Fruit fly (Drosophila melanogaster) whole organism, embryonic: Measurements from ENCODE around the gene CG15891.

ENCODE experiments used
- BEAF-32 ChIP-seq: fragments of 200-800 bp; sonication (Bioruptor generic); optimal IDR thresholded peaks from 3 replicates; lab custom pipeline; 2017; ENCODE audit warnings: missing biosample characterization, missing genetic modification characterization, mild to moderate bottlenecking, moderate library complexity, missing genetic modification reagents
- Bgb ChIP-seq: fragments of 200-800 bp; sonication (Bioruptor generic); IDR thresholded peaks from 2 replicates; pipeline ENCODE4 v1.3.6; 2022; ENCODE audit warnings: missing biosample characterization, missing genetic modification characterization; ENCODE audit not compliant: partially characterized antibody
- Blimp-1 ChIP-seq: fragments of 200-800 bp; sonication (Bioruptor generic); optimal IDR thresholded peaks from 3 replicates; lab custom pipeline; 2018; ENCODE audit warnings: missing biosample characterization, missing genetic modification characterization, mild to moderate bottlenecking, moderate library complexity, missing genetic modification reagents
- CG12391 ChIP-seq: fragments of 200-800 bp; sonication (Bioruptor generic); optimal IDR thresholded peaks from 3 replicates; lab custom pipeline; 2018; ENCODE audit warnings: missing biosample characterization, mild to moderate bottlenecking, missing genetic modification characterization, moderate library complexity
- CG13287 ChIP-seq: fragments of 200-800 bp; sonication (Bioruptor generic); IDR thresholded peaks from 2 replicates; pipeline ENCODE4 v1.3.6; 2022; ENCODE audit warnings: missing biosample characterization, missing genetic modification characterization; ENCODE audit not compliant: partially characterized antibody
- CG14710 ChIP-seq: fragments of 200-800 bp; sonication (Bioruptor generic); optimal IDR thresholded peaks from 3 replicates; lab custom pipeline; 2019; ENCODE audit warnings: missing biosample characterization, mild to moderate bottlenecking, missing genetic modification characterization, moderate library complexity
- CG15514 ChIP-seq: fragments of 200-800 bp; sonication (Bioruptor generic); optimal IDR thresholded peaks from 3 replicates; lab custom pipeline; 2017; ENCODE audit warnings: missing biosample characterization, missing genetic modification characterization, mild to moderate bottlenecking, moderate library complexity, missing genetic modification reagents
- CG16813 ChIP-seq: fragments of 200-800 bp; sonication (Bioruptor generic); IDR thresholded peaks from 3 replicates; pipeline ENCODE4 v1.3.6; 2022; ENCODE audit warnings: missing biosample characterization, missing genetic modification characterization; ENCODE audit not compliant: partially characterized antibody
- CG1832 ChIP-seq: fragments of 200-800 bp; sonication (Bioruptor generic); optimal IDR thresholded peaks from 2 replicates; lab custom pipeline; 2017; ENCODE audit warnings: missing biosample characterization, mild to moderate bottlenecking, missing genetic modification characterization, inconsistent platforms
- CG2116 ChIP-seq: fragments of 200-800 bp; sonication (Bioruptor generic); optimal IDR thresholded peaks from 3 replicates; lab custom pipeline; 2018; ENCODE audit warnings: missing biosample characterization, mild to moderate bottlenecking, missing genetic modification characterization
- CG2199 ChIP-seq: fragments of 200-800 bp; sonication (Bioruptor generic); IDR thresholded peaks from 3 replicates; pipeline ENCODE4 v1.3.6; 2022; ENCODE audit warnings: missing biosample characterization, missing genetic modification characterization
- CG6791 ChIP-seq: fragments of 200-800 bp; sonication (Bioruptor generic); IDR thresholded peaks from 3 replicates; pipeline ENCODE4 v1.3.6; 2022; ENCODE audit warnings: missing biosample characterization, missing genetic modification characterization; ENCODE audit not compliant: partially characterized antibody
- CG7839 ChIP-seq: fragments of 200-800 bp; sonication (Bioruptor generic); optimal IDR thresholded peaks from 3 replicates; lab custom pipeline; 2018; ENCODE audit warnings: missing biosample characterization, mild to moderate bottlenecking, missing genetic modification characterization, moderate library complexity
- CG9797 ChIP-seq: fragments of 200-800 bp; sonication (Bioruptor generic); optimal IDR thresholded peaks from 3 replicates; lab custom pipeline; 2018; ENCODE audit warnings: missing biosample characterization, mild to moderate bottlenecking, missing genetic modification characterization
- CrebB ChIP-seq: fragments of 200-800 bp; sonication (Bioruptor generic); optimal IDR thresholded peaks from 3 replicates; lab custom pipeline; 2018; ENCODE audit warnings: missing biosample characterization, mild to moderate bottlenecking, missing genetic modification characterization
- Dp ChIP-seq: fragments of 200-800 bp; sonication (Bioruptor generic); optimal IDR thresholded peaks from 2 replicates; lab custom pipeline; 2018; ENCODE audit warnings: missing biosample characterization, mild to moderate bottlenecking, missing genetic modification characterization, moderate library complexity
- E2f2 ChIP-seq: fragments of 200-800 bp; sonication (Bioruptor generic); IDR thresholded peaks from 2 replicates; pipeline ENCODE4 v1.3.6; 2022; ENCODE audit warnings: missing biosample characterization, missing genetic modification characterization
- Ets97D ChIP-seq: fragments of 200-800 bp; sonication (Bioruptor generic); optimal IDR thresholded peaks from 3 replicates; lab custom pipeline; 2016; ENCODE audit warnings: missing biosample characterization, missing genetic modification characterization
- HLHmδ ChIP-seq: fragments of 200-800 bp; sonication (Bioruptor generic); optimal IDR thresholded peaks from 2 replicates; lab custom pipeline; 2018; ENCODE audit warnings: missing biosample characterization, mild to moderate bottlenecking, missing genetic modification characterization, moderate library complexity
- HmgD ChIP-seq: fragments of 200-800 bp; sonication (Bioruptor generic); optimal IDR thresholded peaks from 3 replicates; lab custom pipeline; 2016; ENCODE audit warnings: missing biosample characterization, missing genetic modification characterization
- MBD-R2 ChIP-seq: fragments of 200-800 bp; sonication (Bioruptor generic); IDR thresholded peaks from 2 replicates; pipeline ENCODE4 v1.3.6; 2022; ENCODE audit warnings: missing biosample characterization, missing genetic modification characterization
- Mad ChIP-seq: fragments of 200-800 bp; sonication (Bioruptor generic); optimal IDR thresholded peaks from 2 replicates; lab custom pipeline; 2016; ENCODE audit warnings: missing biosample characterization, missing genetic modification characterization
- Med ChIP-seq: fragments of 200-800 bp; sonication (Bioruptor generic); peaks from one replicate; lab custom pipeline; 2016; ENCODE audit warnings: missing biosample characterization, missing genetic modification characterization, mild to moderate bottlenecking, inconsistent platforms, moderate library complexity
- Myb ChIP-seq: fragments of 200-800 bp; sonication (Bioruptor generic); optimal IDR thresholded peaks from 2 replicates; lab custom pipeline; 2016; ENCODE audit warnings: missing biosample characterization, missing genetic modification characterization
- Nf-YC ChIP-seq: fragments of 200-800 bp; optimal IDR thresholded peaks from 3 replicates; lab custom pipeline; 2019; ENCODE audit warnings: missing biosample characterization, mild to moderate bottlenecking, missing genetic modification characterization, moderate library complexity
- Opbp ChIP-seq: fragments of 200-800 bp; sonication (Bioruptor generic); IDR thresholded peaks from 3 replicates; pipeline ENCODE4 v1.3.6; 2022; ENCODE audit warnings: missing biosample characterization, missing genetic modification characterization; ENCODE audit not compliant: partially characterized antibody
- Scr ChIP-seq: fragments of 200-800 bp; sonication (Bioruptor generic); IDR thresholded peaks from 2 replicates; pipeline ENCODE4 v1.3.6; 2022; ENCODE audit warnings: missing biosample characterization, missing genetic modification characterization; ENCODE audit not compliant: partially characterized antibody
- Sin3A ChIP-seq: fragments of >200 bp; optimal IDR thresholded peaks from 2 replicates; lab custom pipeline; 2018
- Sry-δ ChIP-seq: fragments of 200-800 bp; sonication (Bioruptor generic); optimal IDR thresholded peaks from 2 replicates; lab custom pipeline; 2016; ENCODE audit warnings: missing biosample characterization, missing genetic modification characterization
- YL-1 ChIP-seq: fragments of 200-800 bp; sonication (Bioruptor generic); optimal IDR thresholded peaks from 3 replicates; lab custom pipeline; 2017; ENCODE audit warnings: missing biosample characterization, mild to moderate bottlenecking, missing genetic modification characterization
- amos ChIP-seq: fragments of 200-800 bp; sonication (Bioruptor generic); IDR thresholded peaks from 2 replicates; pipeline ENCODE4 v1.3.6; 2022; ENCODE audit warnings: missing biosample characterization, missing genetic modification characterization; ENCODE audit not compliant: partially characterized antibody
- ato ChIP-seq: fragments of 200-800 bp; sonication (Bioruptor generic); IDR thresholded peaks from 2 replicates; pipeline ENCODE4 v1.3.6; 2022; ENCODE audit warnings: missing biosample characterization, missing genetic modification characterization; ENCODE audit not compliant: partially characterized antibody
- bbx ChIP-seq: fragments of 200-800 bp; sonication (Bioruptor generic); IDR thresholded peaks from 2 replicates; pipeline ENCODE4 v1.3.6; 2022; ENCODE audit warnings: missing biosample characterization, missing genetic modification characterization; ENCODE audit not compliant: partially characterized antibody
- hth ChIP-seq: fragments of >200 bp; optimal IDR thresholded peaks from 2 replicates; lab custom pipeline; 2017; ENCODE audit warnings: inconsistent platforms
- inv ChIP-seq: fragments of 200-800 bp; sonication (Bioruptor generic); IDR thresholded peaks from 2 replicates; pipeline ENCODE4 v1.3.6; 2022; ENCODE audit warnings: missing biosample characterization, missing genetic modification characterization; ENCODE audit not compliant: partially characterized antibody
- knrl ChIP-seq: fragments of 200-800 bp; sonication (Bioruptor generic); IDR thresholded peaks from 3 replicates; pipeline ENCODE4 v1.3.6; 2022; ENCODE audit warnings: missing biosample characterization, missing genetic modification characterization; ENCODE audit not compliant: partially characterized antibody
- lola ChIP-seq, 3 experiments: fragments of >200 bp in 2 of 3; fragments of 200-800 bp in 1 of 3; sonication (Bioruptor generic) in 1 of 3; optimal IDR thresholded peaks; 2 replicates each; lab custom pipeline; 2017 to 2019; ENCODE audit warnings: missing biosample characterization in 3 of 3, missing genetic modification characterization in 3 of 3, mild to moderate bottlenecking in 1 of 3, moderate library complexity in 1 of 3
- nmo ChIP-seq: fragments of 200-800 bp; sonication (Bioruptor generic); optimal IDR thresholded peaks from 2 replicates; lab custom pipeline; 2018; ENCODE audit warnings: missing biosample characterization, mild to moderate bottlenecking, missing genetic modification characterization, moderate library complexity
- pzg ChIP-seq: fragments of 200-800 bp; sonication (Bioruptor generic); optimal IDR thresholded peaks from 3 replicates; lab custom pipeline; 2018; ENCODE audit warnings: missing biosample characterization, mild to moderate bottlenecking, missing genetic modification characterization, moderate library complexity
- sens ChIP-seq: fragments of 200-800 bp; sonication (Bioruptor generic); peaks from one replicate; lab custom pipeline; 2016; ENCODE audit warnings: missing biosample characterization, missing genetic modification characterization
- sr ChIP-seq: fragments of 200-800 bp; sonication (Bioruptor generic); IDR thresholded peaks from 3 replicates; pipeline ENCODE4 v1.3.6; 2022; ENCODE audit warnings: missing biosample characterization, missing genetic modification characterization
- trem ChIP-seq: fragments of 200-800 bp; optimal IDR thresholded peaks from 3 replicates; lab custom pipeline; 2019; ENCODE audit warnings: missing biosample characterization, mild to moderate bottlenecking, missing genetic modification characterization, moderate library complexity
- tup ChIP-seq: fragments of 200-800 bp; sonication (Bioruptor generic); optimal IDR thresholded peaks from 2 replicates; lab custom pipeline; 2016; ENCODE audit warnings: missing biosample characterization, mild to moderate bottlenecking, missing genetic modification characterization, moderate library complexity
- unc-4 ChIP-seq: fragments of 200-800 bp; sonication (Bioruptor generic); IDR thresholded peaks from 2 replicates; pipeline ENCODE4 v1.3.6; 2022; ENCODE audit warnings: missing biosample characterization, missing genetic modification characterization; ENCODE audit not compliant: partially characterized antibody
- vvl ChIP-seq: fragments of 200-800 bp; sonication (Bioruptor generic); IDR thresholded peaks from 2 replicates; pipeline ENCODE4 v1.3.6; 2022; ENCODE audit warnings: missing biosample characterization, missing genetic modification characterization
- zen2 ChIP-seq: fragments of 200-800 bp; sonication (Bioruptor generic); IDR thresholded peaks from 3 replicates; pipeline ENCODE4 v1.3.6; 2022; ENCODE audit warnings: missing biosample characterization, missing genetic modification characterization; ENCODE audit not compliant: partially characterized antibody

The CG15891 gene

dm6 chrX:6303196-6303595, 8.1 kb upstream of the CG15891 start (continued):
- peak; percentile 3 for TF ChIP-seq CG12391 (tag; lab: Kevin White, UChicago)
- TF ChIP-seq CG6791 (GFP tag; lab: Robert Waterston, UW), result no peak
- TF ChIP-seq sr (GFP tag; lab: Robert Waterston, UW), result peak; percentile 54; the same call in 1 of the 3 replicates
- no peak for TF ChIP-seq CG1832 (GFP tag; lab: Kevin White, UChicago)
- no peak for TF ChIP-seq Opbp (GFP tag; lab: Robert Waterston, UW)
- no peak for TF ChIP-seq CG7839 (tag; lab: Kevin White, UChicago)
- no peak for TF ChIP-seq amos (GFP tag; lab: Robert Waterston, UW)
- no peak for TF ChIP-seq tup (GFP tag; lab: Kevin White, UChicago)
- TF ChIP-seq, all 482 proteins: peak for 8

DNA sequence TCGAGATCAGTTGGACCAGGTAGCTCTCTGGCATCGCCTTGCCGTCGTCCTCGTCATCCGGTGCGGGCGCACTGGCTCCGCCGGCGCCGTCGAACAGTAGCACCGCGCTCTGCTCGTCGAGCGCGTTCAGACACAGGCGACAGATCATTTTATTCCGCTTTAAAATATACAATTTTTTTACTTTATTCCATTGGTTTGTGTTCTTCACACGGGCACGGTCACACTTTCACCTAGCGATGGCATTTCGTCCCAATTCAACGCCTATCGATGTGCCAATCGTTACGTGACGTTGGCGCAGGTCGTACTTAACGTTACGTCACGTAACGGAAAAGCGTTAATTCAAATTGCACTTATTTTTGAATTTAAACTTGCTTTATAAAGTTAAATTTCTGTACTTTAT, 5.9 kb upstream of the CG15891 start, which contains the start of gene CG12219:
Gene CG12219 (minus strand): TSS at position 234 of the 400 bp plus-strand sequence.
- TF ChIP-seq inv (peak; percentile 44; the same call in 1 of the 2 replicates), CG2116 (peak; percentile 61), BEAF-32 (GFP tag; lab: Kevin White, UChicago) (peak; percentile 73), nmo (GFP tag; lab: Kevin White, UChicago) (peak; percentile 1), CG15514 (GFP tag; lab: Kevin White, UChicago) (peak; percentile 51), Myb (GFP tag; lab: Kevin White, UChicago) (peak; percentile 91), trem (tag; lab: Kevin White, UChicago) (peak; percentile 49), Sin3A (peak; percentile 8), vvl (peak; percentile 23; the same call in 1 of the 2 replicates), amos (GFP tag; lab: Robert Waterston, UW) (peak; percentile 71; the same call in 1 of the 2 replicates), Bgb (GFP tag; lab: Robert Waterston, UW) (peak; percentile 60), MBD-R2 (GFP tag; lab: Robert Waterston, UW) (peak; percentile 81), Sry-δ (GFP tag; lab: Kevin White, UChicago) (peak; percentile 86), CrebB (tag; lab: Kevin White, UChicago) (no peak), knrl (GFP tag; lab: Robert Waterston, UW) (peak; percentile 36; the same call in 1 of the 3 replicates), hth (lab: Kevin White, UChicago) (no peak), HmgD (no peak), Med (GFP tag; lab: Kevin White, UChicago) (peak; percentile 64), bbx (GFP tag; lab: Robert Waterston, UW) (peak; percentile 50), pzg (GFP tag; lab: Kevin White, UChicago) (peak; percentile 72), Blimp-1 (GFP tag; lab: Kevin White, UChicago) (no peak), ato (GFP tag; lab: Robert Waterston, UW) (peak; percentile 10; the same call in 1 of the 2 replicates), Scr (GFP tag; lab: Robert Waterston, UW) (peak; percentile 59), Ets97D (GFP tag; lab: Kevin White, UChicago) (peak; percentile 37), CG14710 (tag; lab: Kevin White, UChicago) (peak; percentile 53), Mad (GFP tag; lab: Kevin White, UChicago) (no peak), zen2 (peak; percentile 38; the same call in 1 of the 3 replicates), lola (GFP tag; optimal IDR thresholded peaks at IDR 0.05; lab: Kevin White, UChicago) (no peak), CG13287 (GFP tag; lab: Robert Waterston, UW) (peak; percentile 80), HLHmδ (GFP tag; lab: Kevin White, UChicago) (no peak), CG9797 (GFP tag; lab: Kevin White, UChicago) (peak; percentile 75), Dp (peak; percentile 60), Opbp (GFP tag; lab: Robert Waterston, UW) (peak; percentile 63; the same call in 2 of the 3 replicates), E2f2 (GFP tag; lab: Robert Waterston, UW) (peak; percentile 63), unc-4 (GFP tag; lab: Robert Waterston, UW) (peak; percentile 69), Nf-YC (peak; percentile 30), sens (peak; percentile 31), CG2199 (GFP tag; lab: Robert Waterston, UW) (no peak), YL-1 (GFP tag; lab: Kevin White, UChicago) (peak; percentile 59), CG16813 (GFP tag; lab: Robert Waterston, UW) (peak; percentile 42; the same call in 2 of the 3 replicates)
